Worm (Caenorhabditis elegans): ENCODE data around the gene dod-24.

Gene dod-24

ce11 chrIV:12911990-12912389, 29.2 kb downstream of the dod-24 start, which contains the start of gene K08D8.5:
TSS of gene K08D8.5 (minus strand) at chrIV:12912129.
- TF ChIP-seq dao-5 (tag; optimal IDR thresholded peaks at IDR 0.05) = no peak
- TF ChIP-seq him-1 (tag; optimal IDR thresholded peaks at IDR 0.05) = no peak
- no peak for TF ChIP-seq W03F9.2 (tag; optimal IDR thresholded peaks at IDR 0.05)

DNA sequence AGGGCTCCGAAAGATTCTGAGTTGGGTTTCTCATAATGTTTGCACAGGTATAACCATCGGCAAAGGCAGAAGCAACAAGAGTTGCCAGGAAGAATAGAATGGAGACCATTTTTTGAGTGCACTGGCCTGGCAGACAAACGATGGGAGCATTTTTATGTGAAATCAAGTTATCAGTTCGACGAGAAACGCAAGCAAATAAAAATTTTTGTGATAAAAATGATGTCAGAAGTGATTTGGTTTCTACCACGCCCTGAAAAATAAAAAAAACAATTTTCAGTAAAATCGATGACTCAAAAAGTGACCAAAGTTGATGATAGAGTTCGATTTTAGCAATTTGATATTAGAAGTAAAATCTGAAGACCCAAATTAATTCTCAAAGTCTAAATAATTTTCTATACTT, 31.3 kb downstream of the dod-24 start, which contains the start of gene K08D8.4:
Gene K08D8.4 (minus strand): TSS at position 128 of the 400 bp plus-strand sequence.
- TF ChIP-seq him-1 (tag; optimal IDR thresholded peaks at IDR 0.05) (no peak), dao-5 (tag; optimal IDR thresholded peaks at IDR 0.05) (no peak), W03F9.2 (tag; optimal IDR thresholded peaks at IDR 0.05) (no peak)

DNA sequence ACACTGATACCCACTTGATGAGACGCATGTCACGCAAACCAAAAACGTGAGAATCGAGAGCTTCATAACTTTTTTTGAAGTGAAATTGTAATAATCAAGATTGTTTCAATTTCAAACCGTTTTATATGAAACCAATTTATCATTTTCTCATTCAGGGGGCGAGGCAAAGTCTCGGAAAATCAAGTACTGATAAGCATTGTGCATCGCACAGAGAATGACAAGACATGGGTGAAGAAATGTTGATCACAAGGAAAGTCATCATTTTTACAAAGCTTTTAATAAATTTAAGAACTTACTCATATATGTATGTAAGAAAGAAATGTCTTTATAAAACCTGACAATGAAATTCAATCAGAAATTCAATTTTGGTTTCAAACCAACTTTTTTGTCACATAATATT, 34.6 kb downstream of the dod-24 start, which contains the start of gene K08D8.3:
Gene K08D8.3 (minus strand): TSS at position 131 of the 400 bp plus-strand sequence.
- TF ChIP-seq dao-5 (tag; optimal IDR thresholded peaks at IDR 0.05) (no peak), him-1 (tag; optimal IDR thresholded peaks at IDR 0.05) (no peak), W03F9.2 (tag; optimal IDR thresholded peaks at IDR 0.05) (no peak)

DNA sequence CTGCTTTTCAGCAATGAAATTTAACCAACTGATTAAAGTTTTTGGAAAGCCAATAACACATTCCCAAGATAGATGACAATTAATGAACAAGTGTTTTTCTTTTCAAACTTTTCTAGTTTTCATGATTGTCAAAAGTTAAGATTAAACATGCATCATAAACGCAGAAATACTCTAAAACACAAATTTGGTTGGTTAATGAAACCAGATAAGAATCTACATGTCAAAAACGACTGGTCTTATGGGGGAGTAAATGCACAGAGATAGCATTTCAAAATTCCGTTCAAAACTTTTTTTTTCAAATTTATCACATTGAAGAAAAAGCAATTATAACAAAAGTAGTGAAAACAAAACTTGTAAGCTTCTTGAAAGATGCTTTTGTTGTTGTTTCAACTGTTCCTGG, 37.5 kb downstream of the dod-24 start:
- TF ChIP-seq him-1 (tag; optimal IDR thresholded peaks at IDR 0.05) (no peak), W03F9.2 (tag; optimal IDR thresholded peaks at IDR 0.05) (no peak), dao-5 (tag; optimal IDR thresholded peaks at IDR 0.05) (no peak)

DNA sequence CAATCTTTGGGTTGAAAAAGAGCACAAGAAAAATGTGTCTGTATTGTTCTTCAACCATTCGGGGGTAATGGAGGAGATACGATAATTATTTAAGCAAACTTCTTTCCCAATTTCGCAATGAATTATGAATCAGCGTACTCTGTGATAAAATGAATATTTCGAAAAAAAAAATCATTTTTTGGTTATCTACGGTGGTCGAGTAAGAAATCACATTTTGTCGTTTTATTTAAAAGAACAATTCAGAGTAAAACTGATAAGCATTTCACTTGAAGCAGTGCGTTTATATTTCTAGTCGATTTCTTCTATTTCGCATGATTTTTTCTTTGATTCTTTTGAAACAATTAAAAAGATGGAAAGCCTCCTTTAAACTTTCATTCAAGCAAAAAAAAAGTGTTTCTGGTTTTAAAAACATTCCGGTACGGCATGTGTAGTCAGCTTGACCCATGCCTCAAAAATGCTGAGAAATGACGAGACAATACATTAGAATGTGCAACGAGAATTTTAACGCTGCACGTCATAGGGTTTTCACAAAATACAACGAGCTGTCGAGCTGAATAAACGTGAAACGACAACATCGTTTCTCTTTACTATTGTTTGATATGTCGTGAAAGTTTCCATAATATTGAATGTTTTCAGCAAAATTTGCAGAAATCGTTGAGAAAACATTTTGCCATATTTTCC, 38.6 kb downstream of the dod-24 start, which contains the start of gene K08D8.2:
Gene K08D8.2 (plus strand): TSS at position 631 of the 681 bp plus-strand sequence.
- TF ChIP-seq dao-5 (tag; optimal IDR thresholded peaks at IDR 0.05) = no peak
- TF ChIP-seq him-1 (tag; optimal IDR thresholded peaks at IDR 0.05) = no peak
- TF ChIP-seq W03F9.2 (tag; optimal IDR thresholded peaks at IDR 0.05) = no peak

ce11 chrIV:12901602-12902001, 39.6 kb downstream of the dod-24 start:
- TF ChIP-seq him-1 (tag; optimal IDR thresholded peaks at IDR 0.05) (no peak), dao-5 (tag; optimal IDR thresholded peaks at IDR 0.05) (no peak), W03F9.2 (tag; optimal IDR thresholded peaks at IDR 0.05) (no peak)

DNA sequence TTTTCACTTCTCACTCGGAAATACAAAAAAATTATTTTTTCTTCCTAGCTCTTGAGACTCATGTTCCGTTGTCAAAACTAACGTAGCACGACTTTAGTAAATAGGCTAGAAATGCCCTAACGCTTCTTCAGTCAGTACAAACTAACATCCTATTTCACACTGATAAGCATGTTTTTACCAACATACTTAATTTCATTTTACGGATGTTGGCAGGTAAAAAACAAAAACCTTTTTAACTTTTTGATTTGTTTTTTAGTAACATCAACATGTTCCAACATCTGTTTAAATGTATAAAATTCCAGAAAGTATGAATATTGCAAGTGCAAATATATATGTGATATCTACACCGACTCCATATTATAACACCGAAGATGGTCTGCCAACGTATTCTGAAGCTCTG, 40.9 kb downstream of the dod-24 start, which contains the start of gene K08D8.10:
Gene K08D8.10 (plus strand): TSS at position 301 of the 400 bp plus-strand sequence.
- TF ChIP-seq W03F9.2 (tag; optimal IDR thresholded peaks at IDR 0.05) = no peak
- TF ChIP-seq dao-5 (tag; optimal IDR thresholded peaks at IDR 0.05) = no peak
- no peak for TF ChIP-seq him-1 (tag; optimal IDR thresholded peaks at IDR 0.05)

- TF ChIP-seq him-1 (tag; optimal IDR thresholded peaks at IDR 0.05) = no peak
- TF ChIP-seq dao-5 (tag; optimal IDR thresholded peaks at IDR 0.05) = no peak
- TF ChIP-seq W03F9.2 (tag; optimal IDR thresholded peaks at IDR 0.05) = no peak
Observed at ce11 chrIV:12899392-12899791, 41.8 kb downstream of the dod-24 start, which contains the start of gene K08D8.9. TSS of gene K08D8.9 (plus strand) at chrIV:12899692.

DNA sequence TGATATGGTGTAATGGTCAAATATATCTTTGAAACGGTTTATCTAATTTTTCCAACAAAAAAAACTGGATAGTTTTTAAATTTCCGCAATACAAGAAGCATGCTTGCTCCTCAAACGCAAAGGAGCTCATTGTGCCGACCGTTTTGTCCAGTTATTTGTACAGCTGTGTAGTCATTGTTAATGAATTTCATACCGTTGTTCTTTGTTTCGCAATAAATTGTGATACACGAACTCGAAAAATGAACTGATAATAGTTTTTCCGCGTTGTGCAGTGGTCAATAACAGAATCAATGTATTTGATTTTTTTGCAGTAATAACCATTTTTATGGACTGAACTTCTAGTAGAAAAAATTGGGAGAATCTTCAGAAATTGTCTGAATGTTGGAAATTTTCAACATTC, 42.3 kb downstream of the dod-24 start:
- TF ChIP-seq dao-5 (tag; optimal IDR thresholded peaks at IDR 0.05) = no peak
- TF ChIP-seq W03F9.2 (tag; optimal IDR thresholded peaks at IDR 0.05) = no peak
- TF ChIP-seq him-1 (tag; optimal IDR thresholded peaks at IDR 0.05) = no peak

ce11 chrIV:12897146-12897545, 44.0 kb downstream of the dod-24 start:
- no peak for TF ChIP-seq him-1 (tag; optimal IDR thresholded peaks at IDR 0.05)
- no peak for TF ChIP-seq W03F9.2 (tag; optimal IDR thresholded peaks at IDR 0.05)
- TF ChIP-seq dao-5 (tag; optimal IDR thresholded peaks at IDR 0.05) = no peak

DNA sequence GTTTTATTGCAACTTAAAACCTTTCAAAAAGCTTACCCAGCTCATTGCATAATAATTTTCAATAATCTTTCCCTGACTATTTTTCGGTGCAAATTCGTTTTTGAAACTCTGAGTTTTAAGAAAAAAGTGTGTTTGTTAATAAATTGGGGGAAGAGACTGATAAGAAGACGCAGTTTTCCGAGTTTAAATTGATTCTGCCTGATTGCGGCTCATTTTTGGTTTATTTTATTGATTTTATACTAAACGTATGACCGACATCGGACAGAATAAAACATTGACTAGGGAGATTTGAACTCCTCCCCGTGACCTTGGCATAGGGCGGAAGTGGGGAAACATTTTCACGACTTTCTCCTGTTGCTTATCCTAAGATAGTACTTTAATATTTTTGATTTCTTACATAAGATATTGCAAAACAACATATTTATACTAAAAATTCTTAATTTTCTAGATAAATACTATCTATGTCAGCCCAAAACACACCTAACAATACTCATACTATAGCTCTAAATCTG, 44.7 kb downstream of the dod-24 start, which contains the start of gene K08D8.7:
Gene K08D8.7 (plus strand): TSS at position 462 of the 512 bp plus-strand sequence.
- TF ChIP-seq him-1 (tag; optimal IDR thresholded peaks at IDR 0.05) (no peak), dao-5 (tag; optimal IDR thresholded peaks at IDR 0.05) (no peak), W03F9.2 (tag; optimal IDR thresholded peaks at IDR 0.05) (no peak)

ce11 chrIV:12894996-12895395, 46.2 kb downstream of the dod-24 start, which contains the start of gene K08D8.11:
TSS of gene K08D8.11 (plus strand) at chrIV:12895296.
- TF ChIP-seq dao-5 (tag; optimal IDR thresholded peaks at IDR 0.05) = no peak
- TF ChIP-seq W03F9.2 (tag; optimal IDR thresholded peaks at IDR 0.05) = no peak
- no peak for TF ChIP-seq him-1 (tag; optimal IDR thresholded peaks at IDR 0.05)

- TF ChIP-seq him-1 (tag; optimal IDR thresholded peaks at IDR 0.05) (no peak), W03F9.2 (tag; optimal IDR thresholded peaks at IDR 0.05) (no peak), dao-5 (tag; optimal IDR thresholded peaks at IDR 0.05) (no peak)
Observed at ce11 chrIV:12893166-12893565, 48.0 kb downstream of the dod-24 start, which contains the start of gene K08D8.12. TSS of gene K08D8.12 (plus strand) at chrIV:12893466.

- no peak for TF ChIP-seq dao-5 (tag; optimal IDR thresholded peaks at IDR 0.05)
- TF ChIP-seq W03F9.2 (tag; optimal IDR thresholded peaks at IDR 0.05) = no peak
- no peak for TF ChIP-seq him-1 (tag; optimal IDR thresholded peaks at IDR 0.05)
Observed at ce11 chrIV:12892194-12892593, 49.0 kb downstream of the dod-24 start, which contains the start of gene K08D8.1. TSS of gene K08D8.1 (plus strand) at chrIV:12892494.
